Worm (Caenorhabditis elegans): Measurements from ENCODE around the gene dur-1.
"Not testable (repeated sequence)": the region's sequence is repeated elsewhere in the genome, so short reads cannot be mapped to it uniquely, and the experiment has no call there.

- TF ChIP-seq lir-3 (tag; optimal IDR thresholded peaks at IDR 0.05; ENCODE audit: poor library complexity); nhr-77 (tag; optimal IDR thresholded peaks at IDR 0.05); C34B4.2 (tag; optimal IDR thresholded peaks at IDR 0.05); ztf-4 (tag; optimal IDR thresholded peaks at IDR 0.05); ces-1 (GFP tag; optimal IDR thresholded peaks at IDR 0.05); mep-1 (tag; optimal IDR thresholded peaks at IDR 0.05); ama-1 (optimal IDR thresholded peaks at IDR 0.05); nhr-47 (tag; optimal IDR thresholded peaks at IDR 0.05); nhr-20 (tag; optimal IDR thresholded peaks at IDR 0.05); skn-1 (tag; optimal IDR thresholded peaks at IDR 0.05); lin-15B (tag; optimal IDR thresholded peaks at IDR 0.05): not testable (repeated sequence)
Observed at ce11 chrIV:9893649-9894048, 34.4 kb downstream of the dur-1 start, which contains the start of gene sss-1.

Data from whole organism, L1 larva.